Fruit fly (Drosophila melanogaster) Kc167 (cell line): ENCODE data around the gene CG6567.

ENCODE experiments used
- Myc ChIP-seq: fragments of >200 bp; optimal IDR thresholded peaks from 2 replicates; lab custom pipeline; 2017; ENCODE audit warnings: missing external identifiers
- Sin3A ChIP-seq: fragments of >200 bp; optimal IDR thresholded peaks from 2 replicates; lab custom pipeline; 2018; ENCODE audit warnings: missing external identifiers
- h ChIP-seq: fragments of >200 bp; optimal IDR thresholded peaks from 3 replicates; lab custom pipeline; 2018; ENCODE audit warnings: missing external identifiers
- insv ChIP-seq: fragments of >200 bp; optimal IDR thresholded peaks from 3 replicates; lab custom pipeline; 2018; ENCODE audit warnings: missing external identifiers
- psq ChIP-seq: fragments of >200 bp; optimal IDR thresholded peaks from 2 replicates; lab custom pipeline; 2017; ENCODE audit warnings: missing external identifiers
- ttk ChIP-seq: sonication (Bioruptor generic); optimal IDR thresholded peaks from 2 replicates; lab custom pipeline; 2017; ENCODE audit warnings: missing external identifiers

Gene CG6567

DNA sequence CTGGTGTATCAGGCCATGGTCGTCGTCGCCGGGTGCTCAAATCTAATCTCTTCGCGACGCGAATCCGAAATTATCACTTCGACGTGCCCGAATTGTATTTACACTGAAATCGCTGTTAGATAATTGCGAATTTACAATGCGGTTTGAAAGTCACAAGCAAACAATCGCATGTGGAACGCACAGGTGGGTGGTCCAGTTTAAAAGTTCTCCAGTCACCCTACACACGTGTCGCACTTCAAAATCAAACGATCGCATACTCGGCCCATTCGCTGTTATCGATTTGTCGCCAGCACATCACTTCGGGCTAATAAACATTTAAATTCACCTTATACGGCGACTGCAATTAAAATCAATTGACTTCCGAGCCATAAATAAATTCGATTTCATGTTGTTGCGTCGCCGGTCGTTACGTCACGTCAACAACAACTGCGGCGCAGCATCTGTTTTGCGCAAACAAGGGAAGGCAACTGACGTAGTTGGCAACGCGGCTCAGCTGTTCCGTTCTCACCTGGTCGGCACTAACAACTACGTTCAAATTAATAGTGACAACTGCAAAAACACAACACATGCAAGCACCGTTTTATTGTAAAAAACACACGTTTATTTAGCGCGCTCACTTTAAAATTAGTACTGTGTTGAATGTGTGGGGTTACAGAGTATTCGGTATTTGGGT lies 8.7 kb upstream of the CG6567 start, which contains the start of gene CG6574:
CG6574 (minus strand) TSS at position 216 of the 673 bp plus-strand sequence.
- TF ChIP-seq h = no peak
- TF ChIP-seq insv (lab: Kevin White, UChicago) = no peak
- TF ChIP-seq Sin3A (lab: Kevin White, UChicago) = no peak
- TF ChIP-seq psq (lab: Kevin White, UChicago) = no peak
- TF ChIP-seq ttk (lab: Kevin White, UChicago) = no peak
- no peak for TF ChIP-seq Myc

dm6 chr3R:10859713-10860112 lies 5.5 kb upstream of the CG6567 start, which contains the start of gene CG14694:
CG14694 (minus strand) TSS chr3R:10859813.
- TF ChIP-seq insv (lab: Kevin White, UChicago) = no peak
- no peak for TF ChIP-seq ttk (lab: Kevin White, UChicago)
- no peak for TF ChIP-seq Sin3A (lab: Kevin White, UChicago)
- TF ChIP-seq h = no peak
- no peak for TF ChIP-seq psq (lab: Kevin White, UChicago)
- no peak for TF ChIP-seq Myc

- TF ChIP-seq insv (lab: Kevin White, UChicago) (no peak), h (no peak), psq (lab: Kevin White, UChicago) (no peak), Myc (no peak), ttk (lab: Kevin White, UChicago) (no peak), Sin3A (lab: Kevin White, UChicago) (no peak)
Observed at dm6 chr3R:10856618-10857017, 2.4 kb upstream of the CG6567 start, which contains the start of gene CG4570. CG4570 (plus strand) TSS chr3R:10856807.

DNA sequence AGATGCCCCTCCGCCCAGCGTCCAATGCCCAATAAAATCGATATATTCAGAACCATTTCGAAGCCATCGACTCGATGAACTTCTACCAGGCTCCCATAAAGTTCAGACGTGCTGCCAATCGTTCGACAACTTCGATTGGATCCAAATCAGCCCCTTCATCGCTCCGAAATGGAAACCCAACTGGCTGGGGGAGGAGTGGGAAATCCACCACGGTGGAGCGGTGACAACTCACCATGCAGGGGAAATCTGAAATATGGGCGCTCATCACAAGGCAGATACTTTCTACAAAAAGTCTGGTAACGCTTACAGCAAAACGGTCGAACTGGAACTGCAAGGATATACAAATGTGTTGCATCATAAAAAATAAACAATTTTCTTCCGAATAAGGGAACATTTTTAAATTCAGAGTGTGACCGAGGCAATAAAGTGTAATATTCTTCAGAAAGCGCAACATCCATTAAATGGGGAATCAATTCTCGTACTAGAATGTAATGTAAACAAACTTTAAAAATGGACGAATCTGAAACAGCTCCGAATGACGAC lies 1.9 kb downstream of the CG6567 start, which contains the start of gene CG4565:
CG4565 (plus strand) TSS at position 493 of the 543 bp plus-strand sequence.
- TF ChIP-seq h = no peak
- no peak for TF ChIP-seq psq (lab: Kevin White, UChicago)
- TF ChIP-seq Myc = no peak
- TF ChIP-seq insv (lab: Kevin White, UChicago) = no peak
- no peak for TF ChIP-seq ttk (lab: Kevin White, UChicago)
- TF ChIP-seq Sin3A (lab: Kevin White, UChicago) = no peak

dm6 chr3R:10850636-10851035 lies 3.6 kb downstream of the CG6567 start:
- TF ChIP-seq insv (lab: Kevin White, UChicago) (no peak), Sin3A (lab: Kevin White, UChicago) (no peak), h (no peak), ttk (lab: Kevin White, UChicago) (no peak), Myc (no peak), psq (lab: Kevin White, UChicago) (no peak)

DNA sequence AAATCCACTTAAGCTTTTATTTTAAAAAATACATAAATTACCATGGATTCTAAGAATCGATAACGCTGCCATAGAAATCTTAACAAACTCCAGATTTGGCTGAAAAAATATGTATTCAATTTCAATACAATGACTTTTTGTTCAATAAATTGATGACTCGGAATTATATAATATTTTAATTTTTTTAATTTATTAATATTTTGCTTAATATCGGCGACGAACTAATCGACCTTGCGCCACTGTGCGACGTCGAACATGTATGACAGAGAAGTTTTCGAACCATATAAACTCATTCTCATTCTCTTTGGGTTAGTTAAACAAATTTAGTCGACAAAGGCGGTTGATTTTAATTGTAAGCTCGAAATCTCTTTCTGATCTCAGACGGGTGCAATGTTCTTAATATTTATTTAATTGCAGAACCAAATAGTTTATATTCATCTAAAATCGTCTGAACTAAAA lies 4.7 kb downstream of the CG6567 start, which contains the start of gene CG42394:
CG42394 (plus strand) TSS at position 311 of the 459 bp plus-strand sequence.
- TF ChIP-seq insv (lab: Kevin White, UChicago) = no peak
- no peak for TF ChIP-seq Sin3A (lab: Kevin White, UChicago)
- TF ChIP-seq ttk (lab: Kevin White, UChicago) = no peak
- TF ChIP-seq Myc = no peak
- TF ChIP-seq h = no peak
- no peak for TF ChIP-seq psq (lab: Kevin White, UChicago)

- no peak for TF ChIP-seq Sin3A (lab: Kevin White, UChicago)
- TF ChIP-seq ttk (lab: Kevin White, UChicago) = no peak
- TF ChIP-seq h = no peak
- no peak for TF ChIP-seq insv (lab: Kevin White, UChicago)
- TF ChIP-seq Myc = no peak
- TF ChIP-seq psq (lab: Kevin White, UChicago) = no peak
Observed at dm6 chr3R:10842422-10842821, 11.8 kb downstream of the CG6567 start.

DNA sequence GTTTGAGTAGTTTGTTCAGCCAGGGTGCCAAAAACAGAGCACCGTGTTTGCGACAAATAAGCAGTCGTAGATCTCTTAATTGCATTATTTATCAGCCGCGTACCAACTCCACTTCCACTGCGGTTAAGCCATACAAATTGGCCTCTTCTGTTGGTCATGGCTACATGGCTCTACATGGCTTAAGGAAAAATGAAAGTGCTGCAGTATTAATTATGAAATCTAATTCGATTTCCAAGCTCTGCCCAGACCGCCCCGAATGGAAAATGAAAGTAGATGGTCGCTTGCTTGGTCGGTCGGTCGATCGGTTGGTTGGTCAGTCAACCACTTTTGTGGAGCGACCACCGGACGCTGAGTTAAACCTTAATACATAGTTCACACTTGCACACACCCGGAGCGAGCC lies 17.3 kb downstream of the CG6567 start:
- TF ChIP-seq insv (lab: Kevin White, UChicago) (no peak), psq (lab: Kevin White, UChicago) (no peak), Sin3A (lab: Kevin White, UChicago) (no peak), h (no peak), Myc (no peak), ttk (lab: Kevin White, UChicago) (no peak)

- no peak for TF ChIP-seq psq (lab: Kevin White, UChicago)
- TF ChIP-seq h = no peak
- TF ChIP-seq insv (lab: Kevin White, UChicago) = no peak
- TF ChIP-seq Sin3A (lab: Kevin White, UChicago) = no peak
- no peak for TF ChIP-seq ttk (lab: Kevin White, UChicago)
- TF ChIP-seq Myc = no peak
Observed at dm6 chr3R:10834893-10835292, 19.4 kb downstream of the CG6567 start.

DNA sequence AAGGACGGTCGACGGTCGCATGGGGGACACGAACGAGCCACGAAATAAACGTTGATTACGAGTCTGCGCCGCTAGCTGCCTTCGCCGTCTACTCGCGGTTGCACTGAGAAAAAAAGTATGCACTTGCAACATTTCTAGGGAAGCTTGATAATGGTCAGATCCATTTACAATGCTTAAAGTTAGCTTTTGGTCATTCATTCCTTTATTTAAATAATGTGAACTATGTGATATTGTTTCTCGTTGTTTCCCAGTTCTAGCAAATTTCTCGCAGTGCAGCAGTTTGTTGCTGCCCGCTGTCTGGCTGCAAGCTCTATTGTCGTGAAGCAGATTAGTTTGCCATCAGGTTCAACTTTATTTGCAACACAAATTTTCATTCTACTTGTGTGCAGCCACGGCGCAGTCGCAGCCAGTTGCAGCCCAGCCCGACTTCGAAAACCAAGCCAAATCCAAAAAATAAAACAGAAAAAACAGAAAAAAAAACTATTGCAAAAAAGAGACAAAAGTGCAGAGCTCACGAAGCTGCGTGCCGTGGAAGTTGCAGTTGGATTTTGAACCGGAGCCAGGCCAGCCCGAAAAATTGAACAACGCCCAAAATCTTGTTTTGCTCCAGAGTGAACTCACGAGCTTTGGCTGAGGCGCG lies 21.6 kb downstream of the CG6567 start:
- TF ChIP-seq Sin3A (lab: Kevin White, UChicago) = no peak
- no peak for TF ChIP-seq insv (lab: Kevin White, UChicago)
- TF ChIP-seq psq (lab: Kevin White, UChicago) = no peak
- TF ChIP-seq Myc = no peak
- TF ChIP-seq h = no peak
- no peak for TF ChIP-seq ttk (lab: Kevin White, UChicago)

DNA sequence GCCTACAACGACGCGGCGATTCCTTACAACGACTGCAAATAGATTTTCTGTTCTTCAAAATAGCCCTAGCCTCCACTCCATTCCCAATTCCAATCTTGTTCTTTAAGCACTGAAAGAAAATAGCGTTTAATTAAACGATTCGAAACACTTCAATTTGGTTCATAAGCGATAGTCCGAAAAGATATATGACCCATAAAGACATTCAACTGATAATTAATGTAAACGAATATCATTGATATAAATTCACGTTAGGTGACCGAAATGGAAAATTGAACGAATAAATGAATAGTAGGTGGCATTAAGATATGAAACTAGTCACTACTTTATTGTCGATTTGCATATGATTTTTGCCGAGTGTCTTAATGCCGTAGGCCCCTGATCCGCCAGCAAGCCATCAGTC lies 24.5 kb downstream of the CG6567 start:
- no peak for TF ChIP-seq h
- no peak for TF ChIP-seq insv (lab: Kevin White, UChicago)
- no peak for TF ChIP-seq Sin3A (lab: Kevin White, UChicago)
- TF ChIP-seq psq (lab: Kevin White, UChicago) = no peak
- TF ChIP-seq ttk (lab: Kevin White, UChicago) = no peak
- no peak for TF ChIP-seq Myc
